Fruit fly (Drosophila melanogaster) whole organism, adult: Measurements from ENCODE around the gene CG4880.

Experiments used
- CG11617 ChIP-seq: fragments of 200-800 bp; sonication (Bioruptor generic); optimal IDR thresholded peaks from 2 replicates; lab custom pipeline; 2017; ENCODE audit warnings: mild to moderate bottlenecking, missing biosample characterization, missing genetic modification reagents, missing genetic modification characterization
- CG12768 ChIP-seq: fragments of 200-800 bp; sonication (Bioruptor generic); optimal IDR thresholded peaks from 2 replicates; lab custom pipeline; 2017; ENCODE audit warnings: missing biosample characterization, missing genetic modification characterization, mild to moderate bottlenecking, moderate library complexity, missing genetic modification reagents
- CG14711 ChIP-seq: fragments of 200-800 bp; sonication (Bioruptor generic); optimal IDR thresholded peaks from 2 replicates; lab custom pipeline; 2018; ENCODE audit warnings: missing biosample characterization, mild to moderate bottlenecking, missing genetic modification characterization, moderate library complexity
- CG1620 ChIP-seq: fragments of 200-800 bp; sonication (Bioruptor generic); optimal IDR thresholded peaks from 2 replicates; lab custom pipeline; 2016; ENCODE audit warnings: missing biosample characterization, missing genetic modification characterization
- CG33017 ChIP-seq: fragments of 200-800 bp; sonication (Bioruptor generic); optimal IDR thresholded peaks from 2 replicates; lab custom pipeline; 2018; ENCODE audit warnings: missing biosample characterization, mild to moderate bottlenecking, missing genetic modification characterization, moderate library complexity
- CG5204 ChIP-seq: fragments of 200-800 bp; sonication (Bioruptor generic); optimal IDR thresholded peaks from 2 replicates; lab custom pipeline; 2016; ENCODE audit warnings: missing biosample characterization, missing genetic modification characterization
- CG7045 ChIP-seq: fragments of 200-800 bp; sonication (Bioruptor generic); optimal IDR thresholded peaks from 2 replicates; lab custom pipeline; 2017; ENCODE audit warnings: missing biosample characterization, mild to moderate bottlenecking, missing genetic modification characterization
- CG7101 ChIP-seq: fragments of 200-800 bp; sonication (Bioruptor generic); optimal IDR thresholded peaks from 2 replicates; lab custom pipeline; 2018; ENCODE audit warnings: missing biosample characterization, mild to moderate bottlenecking, missing genetic modification characterization, moderate library complexity
- Clk ChIP-seq: fragments of 200-800 bp; sonication (Bioruptor generic); optimal IDR thresholded peaks from 2 replicates; lab custom pipeline; 2017; ENCODE audit warnings: missing biosample characterization, missing genetic modification characterization
- Crg-1 ChIP-seq: fragments of 200-800 bp; sonication (Bioruptor generic); optimal IDR thresholded peaks from 2 replicates; lab custom pipeline; 2016; ENCODE audit warnings: missing biosample characterization, missing genetic modification characterization
- Hr96 ChIP-seq: fragments of 200-800 bp; sonication (Bioruptor generic); optimal IDR thresholded peaks from 2 replicates; lab custom pipeline; 2016; ENCODE audit warnings: missing biosample characterization, missing genetic modification characterization
- Mnt ChIP-seq: fragments of 200-800 bp; sonication (Bioruptor generic); optimal IDR thresholded peaks from 2 replicates; lab custom pipeline; 2016; ENCODE audit warnings: missing biosample characterization, mild to moderate bottlenecking, missing genetic modification characterization
- bab1 ChIP-seq: fragments of 200-800 bp; sonication (Bioruptor generic); optimal IDR thresholded peaks from 3 replicates; lab custom pipeline; 2019; ENCODE audit warnings: missing biosample characterization, mild to moderate bottlenecking, missing genetic modification characterization, moderate library complexity
- cic ChIP-seq: fragments of 200-800 bp; sonication (Bioruptor generic); optimal IDR thresholded peaks from 2 replicates; lab custom pipeline; 2017; ENCODE audit warnings: missing biosample characterization, mild to moderate bottlenecking, missing genetic modification characterization, moderate library complexity
- cnc ChIP-seq, 2 experiments: fragments of >200 bp; optimal IDR thresholded peaks; 2 replicates each; lab custom pipeline; 2017
- kay ChIP-seq: fragments of 200-800 bp; sonication (Bioruptor generic); peaks from one replicate; lab custom pipeline; 2016; ENCODE audit warnings: missing biosample characterization, missing genetic modification characterization, borderline replicate concordance
- ovo ChIP-seq: fragments of 200-800 bp; sonication (Bioruptor generic); optimal IDR thresholded peaks from 2 replicates; lab custom pipeline; 2016; ENCODE audit warnings: missing biosample characterization, missing genetic modification characterization
- pad ChIP-seq: fragments of 200-800 bp; sonication (Bioruptor generic); optimal IDR thresholded peaks from 3 replicates; lab custom pipeline; 2017; ENCODE audit warnings: missing biosample characterization, missing genetic modification characterization, mild to moderate bottlenecking, moderate library complexity, missing genetic modification reagents
- tj ChIP-seq: fragments of 200-800 bp; sonication (Bioruptor generic); optimal IDR thresholded peaks from 3 replicates; lab custom pipeline; 2017; ENCODE audit warnings: missing biosample characterization, mild to moderate bottlenecking, missing genetic modification characterization, moderate library complexity
- toe ChIP-seq: fragments of 200-800 bp; sonication (Bioruptor generic); optimal IDR thresholded peaks from 2 replicates; lab custom pipeline; 2016; ENCODE audit warnings: missing biosample characterization, missing genetic modification characterization

Gene CG4880

DNA sequence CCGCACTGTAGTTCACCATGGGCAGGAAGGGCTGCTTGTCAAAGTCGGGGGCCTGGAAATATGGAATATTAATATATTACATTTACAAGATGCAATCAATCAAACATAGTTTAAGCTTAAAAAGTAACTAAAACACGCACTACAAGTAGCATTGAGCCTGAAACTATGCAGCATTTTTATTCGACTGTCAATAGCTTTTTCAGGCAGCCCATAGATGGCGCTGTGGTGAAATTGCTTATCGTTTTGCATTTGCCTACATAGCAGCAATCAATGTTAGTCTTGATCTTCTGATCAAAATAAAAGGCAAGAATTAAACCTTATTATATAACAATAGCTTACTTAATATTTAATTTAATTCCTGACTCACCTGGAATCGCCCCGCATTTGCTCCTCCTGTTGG, 40.0 kb upstream of the CG4880 start:
- TF ChIP-seq cic (GFP tag; lab: Kevin White, UChicago) = no peak
- TF ChIP-seq CG12768 (GFP tag; lab: Kevin White, UChicago) = no peak

dm6 chrX:16848978-16849377, 37.6 kb upstream of the CG4880 start:
- TF ChIP-seq CG7101 (tag; lab: Kevin White, UChicago) = no peak
- TF ChIP-seq pad (GFP tag; lab: Kevin White, UChicago) = no peak
- no peak for TF ChIP-seq CG14711
- no peak for TF ChIP-seq CG5204 (GFP tag; lab: Kevin White, UChicago)
- no peak for TF ChIP-seq CG12768 (GFP tag; lab: Kevin White, UChicago)
- no peak for TF ChIP-seq cic (GFP tag; lab: Kevin White, UChicago)
- TF ChIP-seq Crg-1 (GFP tag; lab: Kevin White, UChicago) = no peak
- no peak for TF ChIP-seq CG11617 (GFP tag; lab: Kevin White, UChicago)

- TF ChIP-seq bab1 = no peak
- TF ChIP-seq tj (GFP tag; lab: Kevin White, UChicago) = no peak
- no peak for TF ChIP-seq ovo (GFP tag; lab: Kevin White, UChicago)
- no peak for TF ChIP-seq toe
- TF ChIP-seq Mnt = no peak
- TF ChIP-seq cnc (optimal IDR thresholded peaks at IDR 0.05; lab: Kevin White, UChicago) = no peak
- no peak for TF ChIP-seq Clk (GFP tag; lab: Kevin White, UChicago)
- no peak for TF ChIP-seq pad (GFP tag; lab: Kevin White, UChicago)
- TF ChIP-seq cic (GFP tag; lab: Kevin White, UChicago) = no peak
- TF ChIP-seq CG7045 (GFP tag; lab: Kevin White, UChicago) = no peak
- no peak for TF ChIP-seq CG14711
- TF ChIP-seq CG12768 (GFP tag; lab: Kevin White, UChicago) = no peak
- no peak for TF ChIP-seq kay (GFP tag; lab: Kevin White, UChicago)
Observed at dm6 chrX:16849517-16849916, 37.1 kb upstream of the CG4880 start.

DNA sequence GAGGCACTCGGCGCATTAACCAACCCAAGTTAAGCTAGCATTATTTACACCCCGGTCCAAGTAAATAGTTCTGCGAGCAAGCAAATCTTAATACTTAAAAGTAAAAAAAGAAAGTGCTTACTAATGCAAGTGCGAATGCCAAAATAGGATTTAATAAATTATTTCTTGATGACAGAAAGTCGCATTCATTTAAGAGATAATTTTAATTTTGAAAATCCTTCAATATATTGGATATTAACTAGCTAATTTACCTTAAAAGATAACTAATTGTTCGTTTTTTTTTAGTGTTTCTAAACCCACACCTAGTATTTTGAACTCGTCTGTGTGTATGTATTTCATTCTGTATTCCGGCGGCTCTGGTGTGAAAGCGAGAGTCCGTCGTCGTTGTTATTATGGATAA, 31.9 kb upstream of the CG4880 start:
- TF ChIP-seq CG14711 (peak; percentile 6), Crg-1 (GFP tag; lab: Kevin White, UChicago) (no peak), CG7101 (tag; lab: Kevin White, UChicago) (peak; percentile 22), Hr96 (no peak), bab1 (peak; percentile 59)

DNA sequence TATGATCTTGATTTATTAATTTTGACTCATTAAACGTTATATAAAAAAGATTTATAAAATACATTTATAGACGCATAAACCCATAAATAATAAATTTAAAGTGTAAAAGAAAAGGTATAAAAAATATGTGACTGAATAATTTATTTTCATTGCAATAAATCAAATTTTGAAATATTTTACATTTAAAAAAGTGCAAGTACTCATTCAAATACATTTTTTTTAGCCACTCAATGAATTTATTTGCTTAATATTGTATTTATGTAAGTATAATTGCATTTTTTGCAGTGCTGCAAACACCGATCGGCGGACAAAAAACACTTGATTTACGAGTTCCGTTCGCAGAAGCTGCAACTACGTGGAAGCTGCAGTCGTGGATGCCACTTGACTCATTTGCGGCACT, 26.9 kb upstream of the CG4880 start:
- TF ChIP-seq tj (GFP tag; lab: Kevin White, UChicago) (no peak), CG33017 (tag; lab: Kevin White, UChicago) (no peak), bab1 (no peak), CG11617 (GFP tag; lab: Kevin White, UChicago) (no peak), CG7045 (GFP tag; lab: Kevin White, UChicago) (no peak), CG5204 (GFP tag; lab: Kevin White, UChicago) (no peak), Hr96 (no peak), kay (GFP tag; lab: Kevin White, UChicago) (no peak), pad (GFP tag; lab: Kevin White, UChicago) (no peak), toe (no peak), Crg-1 (GFP tag; lab: Kevin White, UChicago) (no peak)

- TF ChIP-seq cic (GFP tag; lab: Kevin White, UChicago) (no peak), CG33017 (tag; lab: Kevin White, UChicago) (no peak), CG5204 (GFP tag; lab: Kevin White, UChicago) (no peak), toe (no peak), Crg-1 (GFP tag; lab: Kevin White, UChicago) (no peak), ovo (GFP tag; lab: Kevin White, UChicago) (no peak), Hr96 (no peak), CG7045 (GFP tag; lab: Kevin White, UChicago) (no peak), kay (GFP tag; lab: Kevin White, UChicago) (no peak), bab1 (no peak), CG14711 (no peak), pad (GFP tag; lab: Kevin White, UChicago) (no peak), CG1620 (GFP tag; lab: Kevin White, UChicago) (no peak), Mnt (no peak), tj (GFP tag; lab: Kevin White, UChicago) (no peak), CG11617 (GFP tag; lab: Kevin White, UChicago) (no peak), cnc (optimal IDR thresholded peaks at IDR 0.05; lab: Kevin White, UChicago) (no peak)
Observed at dm6 chrX:16867622-16868021, 19.0 kb upstream of the CG4880 start.

dm6 chrX:16871808-16872207, 14.8 kb upstream of the CG4880 start:
- no peak for TF ChIP-seq Hr96
- TF ChIP-seq bab1 = no peak
- no peak for TF ChIP-seq CG14711
- no peak for TF ChIP-seq CG5204 (GFP tag; lab: Kevin White, UChicago)
- TF ChIP-seq tj (GFP tag; lab: Kevin White, UChicago) = no peak
- TF ChIP-seq toe = no peak
- no peak for TF ChIP-seq Crg-1 (GFP tag; lab: Kevin White, UChicago)
- TF ChIP-seq CG7101 (tag; lab: Kevin White, UChicago) = no peak
- TF ChIP-seq pad (GFP tag; lab: Kevin White, UChicago) = no peak
- no peak for TF ChIP-seq Mnt
- TF ChIP-seq CG12768 (GFP tag; lab: Kevin White, UChicago) = no peak
- TF ChIP-seq CG11617 (GFP tag; lab: Kevin White, UChicago) = no peak
- no peak for TF ChIP-seq ovo (GFP tag; lab: Kevin White, UChicago)
- no peak for TF ChIP-seq cic (GFP tag; lab: Kevin White, UChicago)
- no peak for TF ChIP-seq cnc (optimal IDR thresholded peaks at IDR 0.05; lab: Kevin White, UChicago)
- TF ChIP-seq CG33017 (tag; lab: Kevin White, UChicago) = no peak
- TF ChIP-seq CG7045 (GFP tag; lab: Kevin White, UChicago) = no peak
- no peak for TF ChIP-seq CG1620 (GFP tag; lab: Kevin White, UChicago)
- no peak for TF ChIP-seq Clk (GFP tag; lab: Kevin White, UChicago)
- no peak for TF ChIP-seq kay (GFP tag; lab: Kevin White, UChicago)
